Fruit fly (Drosophila melanogaster): ENCODE measurements around the gene Blos3.

The Blos3 gene

DNA sequence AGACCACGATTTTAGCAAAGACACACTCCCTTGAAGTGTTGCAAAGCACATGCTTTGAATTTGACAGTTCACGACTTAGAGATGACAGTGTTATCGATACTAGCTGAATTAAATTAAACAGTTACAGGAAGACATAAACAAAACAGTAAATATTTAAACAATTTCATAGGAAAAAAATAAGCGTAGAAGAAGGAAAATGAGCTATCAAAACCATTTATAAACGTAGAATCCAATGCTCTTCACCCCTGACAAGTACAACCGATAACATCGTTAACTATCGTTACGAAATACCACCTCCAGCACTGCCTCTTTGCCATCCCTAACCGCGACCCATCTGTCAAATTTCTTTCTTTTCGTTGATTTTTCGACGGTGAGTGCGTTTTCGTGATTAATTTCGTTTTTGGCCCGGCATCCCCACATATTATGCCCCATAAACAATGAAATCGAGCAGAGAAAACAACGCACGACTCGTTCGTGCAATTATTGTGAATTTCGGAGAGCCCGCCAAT, 28.8 kb downstream of the Blos3 start, which contains the start of gene RpL26 (continued):
- TF ChIP-seq CG7372 (GFP tag; IDR thresholded peaks at IDR 0.05) (peak; percentile 82), CG5180 (GFP tag; optimal IDR thresholded peaks at IDR 0.05) (no peak), Lpt (GFP tag; optimal IDR thresholded peaks at IDR 0.05) (no peak), zen2 (GFP tag; IDR thresholded peaks at IDR 0.05; ENCODE audit: partially characterized antibody) (peak; percentile 96), vnd (GFP tag; IDR thresholded peaks at IDR 0.05; ENCODE audit: partially characterized antibody) (peak; percentile 98), bab2 (GFP tag; optimal IDR thresholded peaks at IDR 0.05) (peak; percentile 87), dimm (GFP tag; IDR thresholded peaks at IDR 0.05) (no peak), CG1832 (GFP tag; optimal IDR thresholded peaks at IDR 0.05) (no peak), Hmx (GFP tag; optimal IDR thresholded peaks at IDR 0.05) (peak; percentile 53), CG33213 (GFP tag; optimal IDR thresholded peaks at IDR 0.05) (peak; percentile 78), so (GFP tag; IDR thresholded peaks at IDR 0.05) (no peak), CG11504 (tag; optimal IDR thresholded peaks at IDR 0.05) (no peak), Myb (GFP tag; optimal IDR thresholded peaks at IDR 0.05) (peak; percentile 96), CG2129 (GFP tag; IDR thresholded peaks at IDR 0.05; ENCODE audit: partially characterized antibody) (peak; percentile 98), pita (GFP tag; optimal IDR thresholded peaks at IDR 0.05) (peak; percentile 77), CG2120 (GFP tag; optimal IDR thresholded peaks at IDR 0.05) (peak; percentile 90), CG6254 (GFP tag; optimal IDR thresholded peaks at IDR 0.05) (no peak), hbn (GFP tag; IDR thresholded peaks at IDR 0.05; ENCODE audit: partially characterized antibody) (peak; percentile 95), CG14667 (GFP tag; IDR thresholded peaks at IDR 0.05) (no peak; the same call in 1 of the 2 replicates), Lim3 (GFP tag; IDR thresholded peaks at IDR 0.05) (no peak), Xbp1 (GFP tag; optimal IDR thresholded peaks at IDR 0.05) (peak; percentile 84), peb (GFP tag; IDR thresholded peaks at IDR 0.05) (peak; percentile 54; the same call in 1 of the 2 replicates), tna (GFP tag; IDR thresholded peaks at IDR 0.05; ENCODE audit: partially characterized antibody) (peak; percentile 85), MTF-1 (GFP tag; optimal IDR thresholded peaks at IDR 0.05; ENCODE audit: borderline replicate concordance) (peak; percentile 14), sisA (GFP tag; IDR thresholded peaks at IDR 0.05) (peak; percentile 75), vvl (GFP tag; IDR thresholded peaks at IDR 0.05) (peak; percentile 74; the same call in 1 of the 2 replicates), CG14014 (GFP tag; IDR thresholded peaks at IDR 0.05) (peak; percentile 46; the same call in 1 of the 2 replicates), CG1603 (tag; optimal IDR thresholded peaks at IDR 0.05) (peak; percentile 28), CG30403 (GFP tag; optimal IDR thresholded peaks at IDR 0.05) (peak; percentile 89), Six4 (GFP tag; optimal IDR thresholded peaks at IDR 0.05) (no peak), CG32772 (GFP tag; IDR thresholded peaks at IDR 0.05) (peak; percentile 50), CG12769 (tag; optimal IDR thresholded peaks at IDR 0.05) (peak; percentile 56), grau (tag; optimal IDR thresholded peaks at IDR 0.05) (peak; percentile 83), CG7556 (GFP tag; optimal IDR thresholded peaks at IDR 0.05) (peak; percentile 52), ci (GFP tag; IDR thresholded peaks at IDR 0.05) (peak; percentile 38; the same call in 2 of the 3 replicates), CG8290 (GFP tag; optimal IDR thresholded peaks at IDR 0.05) (peak; percentile 71), CG8290 (tag; optimal IDR thresholded peaks at IDR 0.05) (no peak), Stat92E (GFP tag; optimal IDR thresholded peaks at IDR 0.05) (peak in 1 of 3 experiments; percentile 81), pzg (GFP tag; optimal IDR thresholded peaks at IDR 0.05) (peak; percentile 82), Side (GFP tag; optimal IDR thresholded peaks at IDR 0.05) (peak; percentile 71), HLH54F (GFP tag; optimal IDR thresholded peaks at IDR 0.05) (peak; percentile 86), Dip2 (GFP tag; IDR thresholded peaks at IDR 0.05) (no peak), slbo (GFP tag; IDR thresholded peaks at IDR 0.05) (peak; percentile 80), CG9215 (GFP tag; IDR thresholded peaks at IDR 0.05) (peak; percentile 85), CG3065 (GFP tag; optimal IDR thresholded peaks at IDR 0.05) (peak; percentile 48), Sox102F (GFP tag; optimal IDR thresholded peaks at IDR 0.05) (no peak), Fer3 (tag; optimal IDR thresholded peaks at IDR 0.05) (peak; percentile 42), D19B (GFP tag; optimal IDR thresholded peaks at IDR 0.05) (peak; percentile 46), Doc3 (GFP tag; IDR thresholded peaks at IDR 0.05; ENCODE audit: partially characterized antibody) (peak; percentile 97), HLHmδ (GFP tag; optimal IDR thresholded peaks at IDR 0.05) (no peak)
